Fruit fly (Drosophila melanogaster) whole organism, embryonic: ENCODE measurements around the gene gpp.

Experiments
- Awh ChIP-seq: fragments of 200-800 bp; sonication (Bioruptor generic); IDR thresholded peaks from 2 replicates; pipeline ENCODE4, ENCODE4 v1.3.6; 2022; ENCODE audit warnings: missing biosample characterization, missing genetic modification characterization
- CG11398 ChIP-seq: fragments of 200-800 bp; sonication (Bioruptor generic); optimal IDR thresholded peaks from 2 replicates; lab custom pipeline; 2016; ENCODE audit warnings: missing biosample characterization, missing genetic modification characterization
- CG12071 ChIP-seq: fragments of 200-800 bp; sonication (Bioruptor generic); optimal IDR thresholded peaks from 3 replicates; lab custom pipeline; 2018; ENCODE audit warnings: missing biosample characterization, mild to moderate bottlenecking, missing genetic modification characterization
- CG12155 ChIP-seq: fragments of 200-800 bp; sonication (Bioruptor generic); optimal IDR thresholded peaks from 3 replicates; lab custom pipeline; 2016; ENCODE audit warnings: missing biosample characterization, missing genetic modification characterization
- CG12744 ChIP-seq: fragments of 200-800 bp; sonication (Bioruptor generic); optimal IDR thresholded peaks from 2 replicates; lab custom pipeline; 2016; ENCODE audit warnings: missing biosample characterization, missing genetic modification characterization
- CG12769 ChIP-seq: fragments of 200-800 bp; sonication (Bioruptor generic); optimal IDR thresholded peaks from 2 replicates; lab custom pipeline; 2019; ENCODE audit warnings: missing biosample characterization, mild to moderate bottlenecking, missing genetic modification characterization, moderate library complexity
- CG13123 ChIP-seq: fragments of 200-800 bp; sonication (Bioruptor generic); optimal IDR thresholded peaks from 2 replicates; lab custom pipeline; 2016; ENCODE audit warnings: missing biosample characterization, missing genetic modification characterization
- CG13775 ChIP-seq: fragments of 200-800 bp; sonication (Bioruptor generic); optimal IDR thresholded peaks from 3 replicates; lab custom pipeline; 2017; ENCODE audit warnings: missing biosample characterization, mild to moderate bottlenecking, missing genetic modification characterization
- CG18476 ChIP-seq: fragments of 200-800 bp; sonication (Bioruptor generic); optimal IDR thresholded peaks from 2 replicates; lab custom pipeline; 2016; ENCODE audit warnings: missing biosample characterization, mild to moderate bottlenecking, missing genetic modification characterization
- CG2129 ChIP-seq: fragments of 200-800 bp; sonication (Bioruptor generic); IDR thresholded peaks from 2 replicates; pipeline ENCODE4 v1.3.6; 2022; ENCODE audit warnings: missing biosample characterization, missing genetic modification characterization; ENCODE audit not compliant: partially characterized antibody
- CG2712 ChIP-seq: fragments of 200-800 bp; optimal IDR thresholded peaks from 3 replicates; lab custom pipeline; 2019; ENCODE audit warnings: missing biosample characterization, mild to moderate bottlenecking, missing genetic modification characterization, moderate library complexity
- CG31365 ChIP-seq: fragments of 200-800 bp; sonication (Bioruptor generic); optimal IDR thresholded peaks from 2 replicates; lab custom pipeline; 2018; ENCODE audit warnings: missing biosample characterization, mild to moderate bottlenecking, missing genetic modification characterization
- CG33213 ChIP-seq: fragments of 200-800 bp; sonication (Bioruptor generic); optimal IDR thresholded peaks from 3 replicates; lab custom pipeline; 2016; ENCODE audit warnings: missing biosample characterization, missing genetic modification characterization
- CG34224 ChIP-seq: fragments of 200-800 bp; sonication (Bioruptor generic); IDR thresholded peaks from 3 replicates; pipeline ENCODE4 v1.3.6; 2022; ENCODE audit warnings: missing biosample characterization, missing genetic modification characterization; ENCODE audit not compliant: partially characterized antibody
- CG34376 ChIP-seq: fragments of 200-800 bp; sonication (Bioruptor generic); optimal IDR thresholded peaks from 2 replicates; lab custom pipeline; 2018; ENCODE audit warnings: missing biosample characterization, mild to moderate bottlenecking, missing genetic modification characterization
- CG4424 ChIP-seq: fragments of 200-800 bp; sonication (Bioruptor generic); optimal IDR thresholded peaks from 3 replicates; lab custom pipeline; 2016; ENCODE audit warnings: missing biosample characterization, missing genetic modification characterization
- CG5245 ChIP-seq: fragments of 200-800 bp; sonication (Bioruptor generic); optimal IDR thresholded peaks from 3 replicates; lab custom pipeline; 2016; ENCODE audit warnings: missing biosample characterization, missing genetic modification characterization
- CG6813 ChIP-seq: fragments of 200-800 bp; sonication (Bioruptor generic); optimal IDR thresholded peaks from 2 replicates; lab custom pipeline; 2017; ENCODE audit warnings: missing biosample characterization, missing genetic modification characterization, mild to moderate bottlenecking, moderate library complexity, missing genetic modification reagents
- CG7839 ChIP-seq: fragments of 200-800 bp; sonication (Bioruptor generic); optimal IDR thresholded peaks from 3 replicates; lab custom pipeline; 2018; ENCODE audit warnings: missing biosample characterization, mild to moderate bottlenecking, missing genetic modification characterization, moderate library complexity
- Dfd ChIP-seq, 2 experiments: fragments of >200 bp; optimal IDR thresholded peaks; 2 replicates each; lab custom pipeline; 2017; ENCODE audit warnings: missing biosample characterization in 2 of 2, missing genetic modification characterization in 2 of 2
- Dip3 ChIP-seq: fragments of 200-800 bp; sonication (Bioruptor generic); optimal IDR thresholded peaks from 3 replicates; lab custom pipeline; 2016; ENCODE audit warnings: missing biosample characterization, missing genetic modification characterization
- Dref ChIP-seq: fragments of 200-800 bp; sonication (Bioruptor generic); IDR thresholded peaks from 2 replicates; pipeline ENCODE4 v1.3.6; 2022; ENCODE audit warnings: missing biosample characterization, missing genetic modification characterization
- E2f1 ChIP-seq: fragments of 200-800 bp; sonication (Bioruptor generic); IDR thresholded peaks from 2 replicates; pipeline ENCODE4 v1.3.6; 2022; ENCODE audit warnings: missing biosample characterization, missing genetic modification characterization
- Eip74EF ChIP-seq, 2 experiments: fragments of 200-800 bp in 1 of 2; fragments of >200 bp in 1 of 2; sonication (Bioruptor generic) in 1 of 2; optimal IDR thresholded peaks; 2 replicates each; lab custom pipeline; 2017 to 2019; ENCODE audit warnings: missing biosample characterization in 2 of 2, missing genetic modification characterization in 2 of 2, mild to moderate bottlenecking in 1 of 2, moderate library complexity in 1 of 2
- Hr51 ChIP-seq, 2 experiments: fragments of 200-800 bp; sonication (Bioruptor generic); optimal IDR thresholded peaks; 2 replicates in 1 of 2; 3 replicates in 1 of 2; lab custom pipeline; 2016 to 2018; ENCODE audit warnings: missing biosample characterization in 2 of 2, missing genetic modification characterization in 2 of 2, mild to moderate bottlenecking in 1 of 2, moderate library complexity in 1 of 2
- Hsf ChIP-seq: fragments of 200-800 bp; sonication (Bioruptor generic); optimal IDR thresholded peaks from 3 replicates; lab custom pipeline; 2016; ENCODE audit warnings: missing biosample characterization, missing genetic modification characterization
- Mad ChIP-seq: fragments of 200-800 bp; sonication (Bioruptor generic); optimal IDR thresholded peaks from 2 replicates; lab custom pipeline; 2016; ENCODE audit warnings: missing biosample characterization, missing genetic modification characterization
- Nf-YC ChIP-seq: fragments of 200-800 bp; optimal IDR thresholded peaks from 3 replicates; lab custom pipeline; 2019; ENCODE audit warnings: missing biosample characterization, mild to moderate bottlenecking, missing genetic modification characterization, moderate library complexity
- bbx ChIP-seq: fragments of 200-800 bp; sonication (Bioruptor generic); IDR thresholded peaks from 2 replicates; pipeline ENCODE4 v1.3.6; 2022; ENCODE audit warnings: missing biosample characterization, missing genetic modification characterization; ENCODE audit not compliant: partially characterized antibody
- dimm ChIP-seq: fragments of 200-800 bp; sonication (Bioruptor generic); IDR thresholded peaks from 2 replicates; pipeline ENCODE4 v1.3.6; 2022; ENCODE audit warnings: missing biosample characterization, missing genetic modification characterization
- fd64A ChIP-seq: fragments of 200-800 bp; sonication (Bioruptor generic); optimal IDR thresholded peaks from 3 replicates; lab custom pipeline; 2018; ENCODE audit warnings: missing biosample characterization, mild to moderate bottlenecking, missing genetic modification characterization
- gcm2 ChIP-seq: fragments of 200-800 bp; sonication (Bioruptor generic); optimal IDR thresholded peaks from 2 replicates; lab custom pipeline; 2016; ENCODE audit warnings: missing biosample characterization, missing genetic modification characterization
- gfzf ChIP-seq: fragments of 200-800 bp; sonication (Bioruptor generic); optimal IDR thresholded peaks from 2 replicates; lab custom pipeline; 2016; ENCODE audit warnings: missing biosample characterization, mild to moderate bottlenecking, missing genetic modification characterization, moderate library complexity
- grn ChIP-seq: fragments of 200-800 bp; sonication (Bioruptor generic); optimal IDR thresholded peaks from 3 replicates; lab custom pipeline; 2017; ENCODE audit warnings: missing biosample characterization, missing genetic modification characterization
- kay ChIP-seq: fragments of 200-800 bp; sonication (Bioruptor generic); optimal IDR thresholded peaks from 2 replicates; lab custom pipeline; 2016; ENCODE audit warnings: missing biosample characterization, missing genetic modification characterization
- kni ChIP-seq: fragments of 200-800 bp; sonication (Bioruptor generic); optimal IDR thresholded peaks from 3 replicates; lab custom pipeline; 2017; ENCODE audit warnings: mild to moderate bottlenecking, missing biosample characterization, missing genetic modification reagents, missing genetic modification characterization
- knrl ChIP-seq: fragments of 200-800 bp; sonication (Bioruptor generic); IDR thresholded peaks from 3 replicates; pipeline ENCODE4 v1.3.6; 2022; ENCODE audit warnings: missing biosample characterization, missing genetic modification characterization; ENCODE audit not compliant: partially characterized antibody
- lab ChIP-seq: fragments of 200-800 bp; sonication (Bioruptor generic); optimal IDR thresholded peaks from 3 replicates; lab custom pipeline; 2017; ENCODE audit warnings: missing biosample characterization, missing genetic modification characterization, mild to moderate bottlenecking, moderate library complexity, missing genetic modification reagents
- p53 ChIP-seq: fragments of 200-800 bp; sonication (Bioruptor generic); optimal IDR thresholded peaks from 2 replicates; lab custom pipeline; 2016; ENCODE audit warnings: missing biosample characterization, missing genetic modification characterization
- peb ChIP-seq: fragments of 200-800 bp; sonication (Bioruptor generic); IDR thresholded peaks from 2 replicates; pipeline ENCODE4 v1.3.6; 2022; ENCODE audit warnings: missing biosample characterization, missing genetic modification characterization
- phol ChIP-seq: fragments of 200-800 bp; sonication (Bioruptor generic); optimal IDR thresholded peaks from 3 replicates; lab custom pipeline; 2018; ENCODE audit warnings: missing biosample characterization, mild to moderate bottlenecking, missing genetic modification characterization, moderate library complexity
- pita ChIP-seq: fragments of 200-800 bp; sonication (Bioruptor generic); optimal IDR thresholded peaks from 2 replicates; lab custom pipeline; 2017; ENCODE audit warnings: missing biosample characterization, mild to moderate bottlenecking, missing genetic modification characterization
- psq ChIP-seq: fragments of 200-800 bp; sonication (Bioruptor generic); optimal IDR thresholded peaks from 2 replicates; lab custom pipeline; 2017; ENCODE audit warnings: missing biosample characterization, missing genetic modification characterization
- sob ChIP-seq: fragments of 200-800 bp; sonication (Bioruptor generic); IDR thresholded peaks from 2 replicates; pipeline ENCODE4 v1.3.6; 2022; ENCODE audit warnings: missing biosample characterization, missing genetic modification characterization
- stwl ChIP-seq: fragments of 200-800 bp; sonication (Bioruptor generic); optimal IDR thresholded peaks from 3 replicates; lab custom pipeline; 2018; ENCODE audit warnings: missing biosample characterization, mild to moderate bottlenecking, missing genetic modification characterization, moderate library complexity
- trh ChIP-seq: fragments of 200-800 bp; sonication (Bioruptor generic); optimal IDR thresholded peaks from 2 replicates; lab custom pipeline; 2016; ENCODE audit warnings: missing biosample characterization, missing genetic modification characterization
- wek ChIP-seq: fragments of 200-800 bp; sonication (Bioruptor generic); optimal IDR thresholded peaks from 3 replicates; lab custom pipeline; 2018; ENCODE audit warnings: missing biosample characterization, mild to moderate bottlenecking, missing genetic modification characterization, moderate library complexity

gpp gene

dm6 chr3R:6373512-6374306 lies 32.9 kb upstream of the gpp start (continued):
- TF ChIP-seq grn (GFP tag; lab: Kevin White, UChicago) (peak; percentile 68), CG31365 (tag; lab: Kevin White, UChicago) (peak; percentile 4), CG33213 (GFP tag; lab: Kevin White, UChicago) (peak; percentile 32), phol (peak; percentile 22), CG5245 (GFP tag; lab: Kevin White, UChicago) (peak; percentile 22), CG34376 (peak; percentile 67), bbx (GFP tag; lab: Robert Waterston, UW) (0 out of 2 replicates have a peak, but pooled peaks have one; percentile 9), CG12744 (GFP tag; lab: Kevin White, UChicago) (peak; percentile 72), p53 (no peak), sob (GFP tag; lab: Robert Waterston, UW) (peak; percentile 64; the same call in 1 of the 2 replicates), CG2129 (GFP tag; lab: Robert Waterston, UW) (no peak), Dref (GFP tag; lab: Robert Waterston, UW) (peak; percentile 57), CG6813 (peak; percentile 48), dimm (GFP tag; lab: Robert Waterston, UW) (no peak), pita (no peak), kni (GFP tag; lab: Kevin White, UChicago) (peak; percentile 23), stwl (tag; lab: Kevin White, UChicago) (peak; percentile 22), Dip3 (GFP tag; lab: Kevin White, UChicago) (no peak), Nf-YC (tag; lab: Kevin White, UChicago) (peak; percentile 34), knrl (GFP tag; lab: Robert Waterston, UW) (no peak), E2f1 (GFP tag; lab: Robert Waterston, UW) (peak; percentile 33; the same call in 1 of the 2 replicates), gcm2 (GFP tag; lab: Kevin White, UChicago) (peak; percentile 21), lab (GFP tag; lab: Kevin White, UChicago) (peak; percentile 83), CG13123 (peak; percentile 42), fd64A (GFP tag; lab: Kevin White, UChicago) (peak; percentile 14), CG12769 (tag; lab: Kevin White, UChicago) (peak; percentile 73), trh (GFP tag; lab: Kevin White, UChicago) (peak; percentile 56), kay (peak; percentile 22), gfzf (GFP tag; lab: Kevin White, UChicago) (no peak), CG12155 (GFP tag; lab: Kevin White, UChicago) (peak; percentile 14), CG7839 (peak; percentile 34), CG18476 (GFP tag; lab: Kevin White, UChicago) (peak; percentile 17), CG34224 (GFP tag; lab: Robert Waterston, UW) (peak; percentile 49; the same call in 1 of the 3 replicates), CG12071 (GFP tag; lab: Kevin White, UChicago) (no peak), Awh (GFP tag; lab: Robert Waterston, UW) (peak; percentile 66), CG2712 (peak; percentile 23), wek (GFP tag; lab: Kevin White, UChicago) (peak; percentile 79), CG11398 (GFP tag; lab: Kevin White, UChicago) (peak; percentile 38), Hsf (GFP tag; lab: Kevin White, UChicago) (peak; percentile 35), CG13775 (GFP tag; lab: Kevin White, UChicago) (peak; percentile 35), Mad (GFP tag; lab: Kevin White, UChicago) (peak; percentile 2), peb (no peak), CG4424 (GFP tag; lab: Kevin White, UChicago) (no peak), Dfd (GFP tag; optimal IDR thresholded peaks at IDR 0.05; lab: Kevin White, UChicago) (no peak), Eip74EF (GFP tag; optimal IDR thresholded peaks at IDR 0.05; lab: Kevin White, UChicago) (peak in 1 of 2 experiments; percentile 35), Hr51 (GFP tag; optimal IDR thresholded peaks at IDR 0.05; lab: Kevin White, UChicago) (peak in 1 of 2 experiments; percentile 25), psq (peak; percentile 50)
